Worm (Caenorhabditis elegans): Measurements from ENCODE around the gene str-155.

- no peak for TF ChIP-seq med-1 (GFP tag; optimal IDR thresholded peaks at IDR 0.05; ENCODE audit: insufficient read depth)
- TF ChIP-seq flt-1 (GFP tag; IDR thresholded peaks at IDR 0.05) = no peak
- TF ChIP-seq klf-2 (GFP tag; conservative IDR thresholded peaks at IDR 0.05) = no peak
Observed at ce11 chrIV:4934103-4934502, 18.3 kb downstream of the str-155 start, which contains the start of gene str-153.

Data from whole organism, midembryonic.